Fruit fly (Drosophila melanogaster) whole organism, pupa: ENCODE data around the gene ppk10.
A peak's percentile ranks its signal among the peaks of the same experiment; 100 is the strongest.

Experiments used
- CG15710 ChIP-seq: fragments of 200-800 bp; sonication (Bioruptor generic); optimal IDR thresholded peaks from 2 replicates; lab custom pipeline; 2018; ENCODE audit warnings: missing biosample characterization, mild to moderate bottlenecking, missing genetic modification characterization, moderate library complexity
- CG34367 ChIP-seq: fragments of 200-800 bp; sonication (Bioruptor generic); optimal IDR thresholded peaks from 2 replicates; lab custom pipeline; 2018; ENCODE audit warnings: missing biosample characterization, mild to moderate bottlenecking, missing genetic modification characterization
- EcR ChIP-seq: fragments of 200-800 bp; sonication (Bioruptor generic); optimal IDR thresholded peaks from 3 replicates; lab custom pipeline; 2019; ENCODE audit warnings: missing biosample characterization, missing genetic modification characterization, mild to moderate bottlenecking, moderate library complexity, missing genetic modification reagents
- fd96Ca ChIP-seq: fragments of 200-800 bp; sonication (Bioruptor generic); IDR thresholded peaks from 3 replicates; pipeline ENCODE4 v1.3.6; 2022; ENCODE audit warnings: missing biosample characterization, missing genetic modification characterization

dm6 chr2L:10408122-10408576 is 44.0 kb downstream of the ppk10 start, which contains the start of the genes Ip259 and RpS27A:
- TF ChIP-seq CG15710 (tag; lab: Kevin White, UChicago) (peak; percentile 62), fd96Ca (GFP tag; lab: Robert Waterston, UW) (no peak), EcR (GFP tag; lab: Kevin White, UChicago) (no peak), CG34367 (tag; lab: Kevin White, UChicago) (peak; percentile 67)
